Worm (Caenorhabditis elegans) whole organism, young adult: ENCODE results near the gene msp-51.
A peak's percentile ranks its signal among the peaks of the same experiment; 100 is the strongest.

Experiments used
- B0019.2 ChIP-seq: fragments of 200-800 bp; sonication (Bioruptor generic); conservative IDR thresholded peaks from 2 replicates; pipeline ENCODE4 v1.3.6; 2022; ENCODE audit warnings: missing genetic modification reagents, missing genetic modification characterization, missing compliant biosample characterization
- B0261.1 ChIP-seq: sonication (generic microtip); optimal IDR thresholded peaks from 2 replicates; lab custom pipeline; 2016; ENCODE audit warnings: mild to moderate bottlenecking, missing genetic modification characterization, moderate library complexity, missing compliant biosample characterization
- C17E4.6 ChIP-seq: fragments of 200-800 bp; sonication (Bioruptor generic); IDR thresholded peaks from 2 replicates; pipeline ENCODE4 v1.3.6; 2022; ENCODE audit warnings: missing genetic modification reagents, missing genetic modification characterization, missing compliant biosample characterization
- F10E7.11 ChIP-seq: sonication (generic microtip); optimal IDR thresholded peaks from 2 replicates; lab custom pipeline; 2017; ENCODE audit warnings: mild to moderate bottlenecking, missing genetic modification characterization, moderate library complexity, missing compliant biosample characterization
- F22D6.2 ChIP-seq: sonication (generic microtip); optimal IDR thresholded peaks from 2 replicates; lab custom pipeline; 2016; ENCODE audit warnings: mild to moderate bottlenecking, missing genetic modification characterization, missing compliant biosample characterization
- F52B5.7 ChIP-seq: sonication (generic microtip); optimal IDR thresholded peaks from 2 replicates; lab custom pipeline; 2016; ENCODE audit warnings: mild to moderate bottlenecking, missing genetic modification characterization, missing compliant biosample characterization
- K11D2.4 ChIP-seq: fragments of 200-800 bp; sonication (Bioruptor generic); IDR thresholded peaks from 2 replicates; pipeline ENCODE4 v1.3.6; 2022; ENCODE audit warnings: missing genetic modification reagents, missing genetic modification characterization, missing compliant biosample characterization
- K12H6.12 ChIP-seq: fragments of 200-800 bp; sonication (Bioruptor generic); optimal IDR thresholded peaks from 2 replicates; lab custom pipeline; 2018; ENCODE audit warnings: mild to moderate bottlenecking, missing genetic modification characterization, missing compliant biosample characterization
- Y53F4B.3 ChIP-seq: fragments of 200-800 bp; sonication (Bioruptor generic); IDR thresholded peaks from 2 replicates; pipeline ENCODE4 v1.3.6; 2022; ENCODE audit warnings: missing genetic modification reagents, missing genetic modification characterization, missing compliant biosample characterization
- ZK185.1 ChIP-seq: sonication (generic microtip); optimal IDR thresholded peaks from 2 replicates; lab custom pipeline; 2016; ENCODE audit warnings: mild to moderate bottlenecking, missing genetic modification characterization, missing compliant biosample characterization; ENCODE audit not compliant: poor library complexity, severe bottlenecking
- ama-1 ChIP-seq, 3 experiments: fragments of 150-350 bp in 1 of 3; sonication (generic microtip) in 2 of 3; optimal IDR thresholded peaks; 2 replicates each; lab custom pipeline; 2014 to 2018; ENCODE audit warnings: missing biosample characterization in 2 of 3, missing genetic modification characterization in 2 of 3, missing genetic modification reagents in 2 of 3
- aptf-2 ChIP-seq: fragments of 200-800 bp; sonication (Bioruptor generic); conservative IDR thresholded peaks from 2 replicates; pipeline ENCODE4 v1.3.6; 2022; ENCODE audit warnings: missing genetic modification reagents, missing genetic modification characterization, missing compliant biosample characterization
- atf-7 ChIP-seq: sonication (generic microtip); optimal IDR thresholded peaks from 2 replicates; lab custom pipeline; 2017; ENCODE audit warnings: mild to moderate bottlenecking, missing genetic modification characterization, missing compliant biosample characterization
- athp-1 ChIP-seq: sonication (generic microtip); optimal IDR thresholded peaks from 2 replicates; lab custom pipeline; 2017; ENCODE audit warnings: mild to moderate bottlenecking, missing genetic modification characterization, missing compliant biosample characterization
- attf-3 ChIP-seq: fragments of 200-800 bp; sonication (Bioruptor generic); conservative IDR thresholded peaks from 2 replicates; pipeline ENCODE4 v1.3.6; 2022; ENCODE audit warnings: missing genetic modification reagents, missing genetic modification characterization, missing compliant biosample characterization
- attf-6 ChIP-seq: fragments of 200-800 bp; sonication (Bioruptor generic); IDR thresholded peaks from 2 replicates; pipeline ENCODE4 v1.3.6; 2022; ENCODE audit warnings: missing genetic modification reagents, missing genetic modification characterization, missing compliant biosample characterization
- bed-1 ChIP-seq: fragments of 200-800 bp; sonication (Bioruptor generic); IDR thresholded peaks from 2 replicates; pipeline ENCODE4 v1.3.6; 2022; ENCODE audit warnings: missing genetic modification reagents, missing genetic modification characterization, missing compliant biosample characterization
- bed-2 ChIP-seq: fragments of 200-800 bp; sonication (Bioruptor generic); IDR thresholded peaks from 2 replicates; pipeline ENCODE4 v1.3.6; 2022; ENCODE audit warnings: missing genetic modification reagents, missing genetic modification characterization, missing compliant biosample characterization
- ceh-27 ChIP-seq: fragments of 200-800 bp; sonication (Bioruptor generic); optimal IDR thresholded peaks from 2 replicates; lab custom pipeline; 2018; ENCODE audit warnings: mild to moderate bottlenecking, missing genetic modification characterization, moderate library complexity, missing compliant biosample characterization
- dpl-1 ChIP-seq: fragments of 150-350 bp; optimal IDR thresholded peaks from 2 replicates; lab custom pipeline; 2014; ENCODE audit warnings: missing biosample characterization, missing genetic modification reagents, missing genetic modification characterization
- egl-18 ChIP-seq: fragments of 200-800 bp; sonication (Bioruptor generic); IDR thresholded peaks from 2 replicates; pipeline ENCODE4 v1.3.6; 2022; ENCODE audit warnings: missing genetic modification reagents, missing genetic modification characterization, missing compliant biosample characterization
- egrh-3 ChIP-seq: fragments of 200-800 bp; sonication (Bioruptor generic); IDR thresholded peaks from 2 replicates; pipeline ENCODE4 v1.3.6; 2022; ENCODE audit warnings: missing genetic modification reagents, missing genetic modification characterization, missing compliant biosample characterization
- ekl-4 ChIP-seq: fragments of 200-800 bp; sonication (Bioruptor generic); IDR thresholded peaks from 2 replicates; pipeline ENCODE4 v1.3.6; 2022; ENCODE audit warnings: missing genetic modification reagents, missing genetic modification characterization, missing compliant biosample characterization
- him-1 ChIP-seq: sonication (generic microtip); optimal IDR thresholded peaks from 2 replicates; lab custom pipeline; 2016; ENCODE audit warnings: missing genotype, missing genetic modification reagents, missing genetic modification characterization, missing compliant biosample characterization
- hlh-12 ChIP-seq: sonication (generic microtip); optimal IDR thresholded peaks from 2 replicates; lab custom pipeline; 2016; ENCODE audit warnings: missing genetic modification characterization, missing compliant biosample characterization
- hmg-1.2 ChIP-seq: fragments of 200-800 bp; sonication (Bioruptor generic); IDR thresholded peaks from 2 replicates; pipeline ENCODE4 v1.3.6; 2022; ENCODE audit warnings: missing genetic modification reagents, missing genetic modification characterization, missing compliant biosample characterization
- hrde-1 ChIP-seq: sonication (generic microtip); optimal IDR thresholded peaks from 2 replicates; lab custom pipeline; 2016; ENCODE audit warnings: missing genetic modification characterization, mild to moderate bottlenecking, missing compliant biosample characterization, moderate library complexity, missing genotype, missing genetic modification reagents, borderline replicate concordance
- let-526 ChIP-seq: fragments of 200-800 bp; sonication (Bioruptor generic); IDR thresholded peaks from 2 replicates; pipeline ENCODE4 v1.3.6; 2022; ENCODE audit warnings: missing genetic modification reagents, missing genetic modification characterization, missing compliant biosample characterization
- lin-35 ChIP-seq, 3 experiments: fragments of 150-350 bp in 2 of 3; sonication (generic microtip) in 1 of 3; optimal IDR thresholded peaks; 2 replicates each; lab custom pipeline; 2014 to 2018; ENCODE audit warnings: missing biosample characterization in 3 of 3, missing genetic modification characterization in 3 of 3, missing genetic modification reagents in 3 of 3
- lin-40 ChIP-seq: sonication (generic microtip); optimal IDR thresholded peaks from 2 replicates; lab custom pipeline; 2016; ENCODE audit warnings: missing genetic modification characterization, mild to moderate bottlenecking, missing compliant biosample characterization, missing genotype, missing genetic modification reagents
- madf-3 ChIP-seq: fragments of 200-800 bp; sonication (Bioruptor generic); IDR thresholded peaks from 2 replicates; pipeline ENCODE4 v1.3.6; 2022; ENCODE audit warnings: missing genetic modification reagents, missing genetic modification characterization, missing compliant biosample characterization
- nhr-120 ChIP-seq: fragments of 200-800 bp; sonication (Bioruptor generic); IDR thresholded peaks from 2 replicates; pipeline ENCODE4 v1.3.6; 2022; ENCODE audit warnings: missing genetic modification characterization, missing compliant biosample characterization
- nhr-179 ChIP-seq: sonication (generic microtip); optimal IDR thresholded peaks from 2 replicates; lab custom pipeline; 2016; ENCODE audit warnings: mild to moderate bottlenecking, missing genetic modification characterization, missing compliant biosample characterization
- nhr-27 ChIP-seq: fragments of 200-800 bp; sonication (Bioruptor generic); optimal IDR thresholded peaks from 2 replicates; lab custom pipeline; 2018; ENCODE audit warnings: mild to moderate bottlenecking, missing genetic modification characterization, moderate library complexity, missing compliant biosample characterization
- pha-4 ChIP-seq: fragments of 150-350 bp; sonication (generic microtip); optimal IDR thresholded peaks from 2 replicates; lab custom pipeline; 2014; ENCODE audit warnings: missing biosample characterization, missing genetic modification reagents, missing genetic modification characterization
- rcor-1 ChIP-seq: fragments of 200-800 bp; sonication (Bioruptor generic); IDR thresholded peaks from 2 replicates; pipeline ENCODE4 v1.3.6; 2022; ENCODE audit warnings: missing genetic modification reagents, missing genetic modification characterization, missing compliant biosample characterization
- rec-8 ChIP-seq, 2 experiments: sonication (generic microtip); optimal IDR thresholded peaks; 2 replicates each; lab custom pipeline; 2016; ENCODE audit warnings: mild to moderate bottlenecking in 2 of 2, missing genetic modification characterization in 2 of 2, missing genetic modification reagents in 2 of 2, missing genotype in 2 of 2, missing biosample characterization in 1 of 2, missing compliant biosample characterization in 1 of 2, moderate library complexity in 1 of 2
- rpc-1 ChIP-seq, 2 experiments: fragments of 150-350 bp in 1 of 2; sonication (generic microtip) in 1 of 2; optimal IDR thresholded peaks; 2 replicates each; lab custom pipeline; 2014 to 2018; ENCODE audit warnings: missing biosample characterization in 1 of 2, missing genetic modification characterization in 1 of 2, missing genetic modification reagents in 1 of 2, missing genotype in 1 of 2
- sdz-38 ChIP-seq: sonication (generic microtip); optimal IDR thresholded peaks from 2 replicates; lab custom pipeline; 2016; ENCODE audit warnings: missing genotype, missing genetic modification characterization, missing compliant biosample characterization
- snpc-1.1 ChIP-seq: sonication (generic microtip); optimal IDR thresholded peaks from 2 replicates; lab custom pipeline; 2017; ENCODE audit warnings: missing genetic modification characterization, mild to moderate bottlenecking, missing compliant biosample characterization, antibody characterized with exemption, moderate library complexity, missing genotype, missing genetic modification reagents; ENCODE audit not compliant: insufficient read depth
- snpc-1.3 ChIP-seq: sonication (generic microtip); optimal IDR thresholded peaks from 2 replicates; lab custom pipeline; 2017; ENCODE audit warnings: missing genetic modification characterization, mild to moderate bottlenecking, missing compliant biosample characterization, antibody characterized with exemption, moderate library complexity, missing genotype, missing genetic modification reagents; ENCODE audit not compliant: insufficient read depth
- tbp1 ChIP-seq: fragments of 200-800 bp; sonication (Bioruptor generic); optimal IDR thresholded peaks from 2 replicates; lab custom pipeline; 2018; ENCODE audit warnings: mild to moderate bottlenecking, missing genetic modification characterization, missing compliant biosample characterization
- ztf-18 ChIP-seq: sonication (generic microtip); optimal IDR thresholded peaks from 2 replicates; lab custom pipeline; 2016; ENCODE audit warnings: missing genotype, mild to moderate bottlenecking, missing genetic modification characterization, missing compliant biosample characterization

The msp-51 gene

ce11 chrIV:5339255-5339654 is 44.1 kb upstream of the msp-51 start, which contains the start of gene Y4C6B.2:
Y4C6B.2 (plus strand) TSS chrIV:5339574.
- no peak for TF ChIP-seq pha-4
- no peak for TF ChIP-seq bed-1
- TF ChIP-seq, all 124 proteins: peak for 0

DNA sequence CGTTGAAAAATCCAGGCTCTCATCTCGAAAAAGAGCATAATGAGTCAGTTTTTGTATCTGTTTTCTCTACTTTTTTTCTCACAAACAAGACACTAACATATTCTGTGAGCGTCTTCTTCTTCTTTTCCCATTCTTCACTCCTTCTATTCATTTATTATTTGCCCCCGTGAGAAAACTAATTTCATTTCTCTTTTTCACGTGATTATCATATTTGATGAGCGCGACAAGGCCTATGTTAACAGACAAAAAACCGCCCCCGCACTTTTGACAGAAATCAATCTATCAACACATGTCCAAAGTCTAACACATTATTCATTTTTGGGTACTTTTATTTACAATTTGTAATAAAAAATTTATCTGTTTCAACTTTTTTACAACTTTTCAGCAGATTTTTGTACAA is 42.5 kb upstream of the msp-51 start:
- TF ChIP-seq ceh-27 (no peak), F22D6.2 (tag; lab: Kevin White, UChicago) (no peak), madf-3 (GFP tag; lab: Robert Waterston, UW) (no peak), F10E7.11 (no peak), bed-2 (GFP tag; lab: Robert Waterston, UW) (no peak), hlh-12 (tag; lab: Kevin White, UChicago) (no peak), B0261.1 (tag; lab: Kevin White, UChicago) (no peak), nhr-179 (tag; lab: Kevin White, UChicago) (no peak), ztf-18 (tag; lab: Kevin White, UChicago) (no peak), egrh-3 (GFP tag; lab: Robert Waterston, UW) (no peak), egl-18 (no peak), bed-1 (no peak), K11D2.4 (no peak), F52B5.7 (tag; lab: Kevin White, UChicago) (no peak), ekl-4 (GFP tag; lab: Robert Waterston, UW) (no peak), nhr-120 (GFP tag; lab: Robert Waterston, UW) (no peak), rpc-1 (optimal IDR thresholded peaks at IDR 0.05; lab: Kevin White, UChicago) (no peak), rpc-1 (tag; optimal IDR thresholded peaks at IDR 0.05; lab: Kevin White, UChicago) (no peak), lin-40 (tag; lab: Kevin White, UChicago) (no peak), aptf-2 (GFP tag; lab: Robert Waterston, UW) (no peak)

DNA sequence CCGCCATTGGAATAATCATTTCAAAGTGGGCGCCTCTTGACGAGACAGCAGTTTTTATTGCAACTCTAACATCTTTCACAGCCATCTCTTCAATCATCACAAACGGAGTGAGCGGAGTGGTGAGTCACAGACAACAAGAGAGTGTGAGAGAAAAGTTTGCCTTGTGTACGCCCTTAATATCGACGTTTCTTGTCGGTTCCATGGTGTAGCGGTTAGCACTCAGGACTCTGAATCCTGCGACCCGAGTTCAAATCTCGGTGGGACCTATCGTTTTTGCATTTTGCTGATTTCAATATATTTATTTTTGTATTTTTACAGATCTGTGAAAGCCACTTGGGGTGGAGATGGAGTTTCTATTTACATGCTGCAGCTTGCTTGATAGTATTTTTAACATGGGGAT is 39.4 kb upstream of the msp-51 start:
- TF ChIP-seq sdz-38 (tag; lab: Kevin White, UChicago) (no peak), F52B5.7 (tag; lab: Kevin White, UChicago) (no peak), tbp1 (GFP tag; lab: Kevin White, UChicago) (peak; percentile 96), K12H6.12 (no peak), B0019.2 (GFP tag; lab: Robert Waterston, UW) (no peak), ama-1 (optimal IDR thresholded peaks at IDR 0.05; lab: Kevin White, UChicago) (no peak), ama-1 (GFP tag; optimal IDR thresholded peaks at IDR 0.05; lab: Kevin White, UChicago) (peak in 1 of 2 experiments; percentile 66), B0261.1 (tag; lab: Kevin White, UChicago) (peak; percentile 77), ZK185.1 (peak; percentile 87), hrde-1 (tag; lab: Kevin White, UChicago) (no peak), snpc-1.3 (tag; lab: Kevin White, UChicago) (peak; percentile 77), hmg-1.2 (GFP tag; lab: Robert Waterston, UW) (peak; percentile 60), attf-6 (GFP tag; lab: Robert Waterston, UW) (peak; percentile 75), nhr-27 (tag; lab: Kevin White, UChicago) (no peak), attf-3 (GFP tag; lab: Robert Waterston, UW) (0 out of 2 replicates have a peak, but pooled peaks have one; percentile 33), ceh-27 (no peak), K11D2.4 (peak; percentile 69; the same call in 1 of the 2 replicates), Y53F4B.3 (GFP tag; lab: Robert Waterston, UW) (no peak), him-1 (tag; lab: Kevin White, UChicago) (peak; percentile 53), snpc-1.1 (peak; percentile 42), let-526 (peak; percentile 81; the same call in 1 of the 2 replicates), atf-7 (tag; lab: Kevin White, UChicago) (no peak), rec-8 (tag; optimal IDR thresholded peaks at IDR 0.05; lab: Kevin White, UChicago) (peak in 1 of 2 experiments; percentile 18), C17E4.6 (no peak), F10E7.11 (no peak), bed-1 (no peak), aptf-2 (GFP tag; lab: Robert Waterston, UW) (no peak), athp-1 (tag; lab: Kevin White, UChicago) (peak; percentile 31), dpl-1 (GFP tag; lab: Kevin White, UChicago) (no peak), lin-35 (GFP tag; optimal IDR thresholded peaks at IDR 0.05; lab: Kevin White, UChicago) (no peak), lin-40 (tag; lab: Kevin White, UChicago) (peak; percentile 43), rcor-1 (GFP tag; lab: Robert Waterston, UW) (peak; percentile 77)
